Worm (Caenorhabditis elegans) whole organism, late embryonic: ENCODE results near the gene set-21.

Source experiments
- C08G9.2 ChIP-seq: sonication (generic microtip); optimal IDR thresholded peaks from 2 replicates; lab custom pipeline; 2016; ENCODE audit warnings: mild to moderate bottlenecking, missing genetic modification characterization, moderate library complexity, missing compliant biosample characterization
- C38D4.7 ChIP-seq: fragments of 200-800 bp; sonication (Bioruptor generic); optimal IDR thresholded peaks from 2 replicates; lab custom pipeline; 2018; ENCODE audit warnings: mild to moderate bottlenecking, missing genetic modification characterization, moderate library complexity, missing compliant biosample characterization
- F13H6.1 ChIP-seq: sonication (generic microtip); optimal IDR thresholded peaks from 2 replicates; lab custom pipeline; 2016; ENCODE audit warnings: missing genetic modification characterization, missing compliant biosample characterization
- K09A11.1 ChIP-seq: sonication (generic microtip); optimal IDR thresholded peaks from 2 replicates; lab custom pipeline; 2017; ENCODE audit warnings: antibody characterized with exemption, mild to moderate bottlenecking, missing genetic modification characterization, missing compliant biosample characterization; ENCODE audit not compliant: insufficient read depth
- T23F11.4 ChIP-seq: fragments of 200-800 bp; sonication (Bioruptor generic); optimal IDR thresholded peaks from 2 replicates; lab custom pipeline; 2018; ENCODE audit warnings: mild to moderate bottlenecking, missing genetic modification characterization, missing compliant biosample characterization
- Y22D7AL.16 ChIP-seq: sonication (generic microtip); optimal IDR thresholded peaks from 2 replicates; lab custom pipeline; 2016; ENCODE audit warnings: missing genetic modification characterization, missing compliant biosample characterization
- ama-1 ChIP-seq: fragments of 150-350 bp; optimal IDR thresholded peaks from 2 replicates; lab custom pipeline; 2014
- ceh-14 ChIP-seq: sonication (generic microtip); optimal IDR thresholded peaks from 2 replicates; lab custom pipeline; 2016; ENCODE audit warnings: missing genotype, missing genetic modification characterization, missing compliant biosample characterization
- ceh-18 ChIP-seq: sonication (generic microtip); optimal IDR thresholded peaks from 2 replicates; lab custom pipeline; 2016; ENCODE audit warnings: missing genetic modification characterization, missing compliant biosample characterization
- ceh-2 ChIP-seq: sonication (generic microtip); optimal IDR thresholded peaks from 2 replicates; lab custom pipeline; 2016; ENCODE audit warnings: missing genotype, missing genetic modification characterization, missing compliant biosample characterization
- ceh-22 ChIP-seq: sonication (generic microtip); optimal IDR thresholded peaks from 2 replicates; lab custom pipeline; 2017; ENCODE audit warnings: missing biosample characterization, missing genetic modification characterization
- ceh-30 ChIP-seq: fragments of 150-350 bp; optimal IDR thresholded peaks from 2 replicates; lab custom pipeline; 2014; ENCODE audit warnings: missing biosample characterization, missing genetic modification characterization
- ceh-31 ChIP-seq: sonication (generic microtip); optimal IDR thresholded peaks from 2 replicates; lab custom pipeline; 2016; ENCODE audit warnings: missing genetic modification characterization, missing compliant biosample characterization
- ceh-34 ChIP-seq: sonication (generic microtip); optimal IDR thresholded peaks from 2 replicates; lab custom pipeline; 2016; ENCODE audit warnings: mild to moderate bottlenecking, missing genetic modification characterization, missing compliant biosample characterization
- ceh-48 ChIP-seq: sonication (generic microtip); optimal IDR thresholded peaks from 2 replicates; lab custom pipeline; 2016; ENCODE audit warnings: missing genetic modification characterization, inconsistent platforms, missing compliant biosample characterization
- ceh-6 ChIP-seq: fragments of 200-800 bp; sonication (Bioruptor generic); optimal IDR thresholded peaks from 2 replicates; lab custom pipeline; 2018; ENCODE audit warnings: mild to moderate bottlenecking, missing genetic modification characterization, missing compliant biosample characterization
- ceh-9 ChIP-seq: sonication (generic microtip); optimal IDR thresholded peaks from 2 replicates; lab custom pipeline; 2016; ENCODE audit warnings: mild to moderate bottlenecking, missing genetic modification characterization, inconsistent platforms, missing compliant biosample characterization
- che-1 ChIP-seq: sonication (generic microtip); optimal IDR thresholded peaks from 2 replicates; lab custom pipeline; 2016; ENCODE audit warnings: mild to moderate bottlenecking, missing genetic modification characterization, missing compliant biosample characterization
- dmd-4 ChIP-seq: sonication (generic microtip); optimal IDR thresholded peaks from 2 replicates; lab custom pipeline; 2016; ENCODE audit warnings: borderline replicate concordance, missing genetic modification characterization, missing compliant biosample characterization
- elt-4 ChIP-seq: sonication (generic microtip); optimal IDR thresholded peaks from 2 replicates; lab custom pipeline; 2016; ENCODE audit warnings: missing genetic modification characterization, missing compliant biosample characterization
- ets-4 ChIP-seq: sonication (generic microtip); optimal IDR thresholded peaks from 2 replicates; lab custom pipeline; 2016; ENCODE audit warnings: missing genetic modification characterization, missing compliant biosample characterization
- fax-1 ChIP-seq: sonication (generic microtip); optimal IDR thresholded peaks from 2 replicates; lab custom pipeline; 2016; ENCODE audit warnings: missing genotype, missing genetic modification characterization, missing compliant biosample characterization
- fkh-10 ChIP-seq: fragments of 150-350 bp; optimal IDR thresholded peaks from 2 replicates; lab custom pipeline; 2014; ENCODE audit warnings: missing biosample characterization, missing genetic modification reagents, missing genetic modification characterization
- hlh-15 ChIP-seq: sonication (generic microtip); optimal IDR thresholded peaks from 2 replicates; lab custom pipeline; 2016; ENCODE audit warnings: missing genetic modification characterization, missing compliant biosample characterization
- hlh-30 ChIP-seq: sonication (generic microtip); optimal IDR thresholded peaks from 2 replicates; lab custom pipeline; 2017; ENCODE audit warnings: antibody characterized with exemption, missing genetic modification characterization, missing compliant biosample characterization; ENCODE audit not compliant: insufficient read depth
- hlh-6 ChIP-seq: sonication (generic microtip); optimal IDR thresholded peaks from 2 replicates; lab custom pipeline; 2016; ENCODE audit warnings: missing genotype, missing genetic modification characterization, missing compliant biosample characterization
- hlh-8 ChIP-seq: sonication (generic microtip); optimal IDR thresholded peaks from 2 replicates; lab custom pipeline; 2016; ENCODE audit warnings: missing genotype, missing genetic modification characterization, missing compliant biosample characterization
- lim-6 ChIP-seq: sonication (generic microtip); optimal IDR thresholded peaks from 2 replicates; lab custom pipeline; 2016; ENCODE audit warnings: missing genetic modification characterization, missing compliant biosample characterization
- lin-11 ChIP-seq: fragments of 200-800 bp; sonication (Bioruptor generic); optimal IDR thresholded peaks from 2 replicates; lab custom pipeline; 2018; ENCODE audit warnings: mild to moderate bottlenecking, missing genetic modification characterization, missing compliant biosample characterization
- mec-3 ChIP-seq: sonication (generic microtip); optimal IDR thresholded peaks from 2 replicates; lab custom pipeline; 2016; ENCODE audit warnings: borderline replicate concordance, missing genetic modification characterization, missing compliant biosample characterization
- nfya-1 ChIP-seq: sonication (generic microtip); optimal IDR thresholded peaks from 2 replicates; lab custom pipeline; 2017; ENCODE audit warnings: missing genetic modification characterization, mild to moderate bottlenecking, missing compliant biosample characterization, antibody characterized with exemption, moderate library complexity
- nhr-11 ChIP-seq: fragments of 150-350 bp; optimal IDR thresholded peaks from 2 replicates; lab custom pipeline; 2014; ENCODE audit warnings: missing biosample characterization, missing genetic modification characterization
- nhr-232 ChIP-seq: sonication (generic microtip); optimal IDR thresholded peaks from 2 replicates; lab custom pipeline; 2016; ENCODE audit warnings: missing genetic modification characterization, missing compliant biosample characterization
- npax-4 ChIP-seq: sonication (generic microtip); optimal IDR thresholded peaks from 2 replicates; lab custom pipeline; 2016; ENCODE audit warnings: missing genetic modification characterization, missing compliant biosample characterization
- odd-2 ChIP-seq: sonication (generic microtip); optimal IDR thresholded peaks from 2 replicates; lab custom pipeline; 2017; ENCODE audit warnings: antibody characterized with exemption, mild to moderate bottlenecking, missing genetic modification characterization, missing compliant biosample characterization
- pag-3 ChIP-seq: sonication (generic microtip); optimal IDR thresholded peaks from 2 replicates; lab custom pipeline; 2016; ENCODE audit warnings: missing compliant biosample characterization, missing genetic modification characterization, borderline replicate concordance
- pat-9 ChIP-seq: fragments of 200-800 bp; sonication (Bioruptor generic); optimal IDR thresholded peaks from 2 replicates; lab custom pipeline; 2018; ENCODE audit warnings: mild to moderate bottlenecking, missing genetic modification characterization, moderate library complexity, missing compliant biosample characterization
- pax-1 ChIP-seq: fragments of 150-350 bp; optimal IDR thresholded peaks from 2 replicates; lab custom pipeline; 2014; ENCODE audit warnings: missing biosample characterization, missing genetic modification characterization
- pha-2 ChIP-seq: sonication (generic microtip); optimal IDR thresholded peaks from 2 replicates; lab custom pipeline; 2017; ENCODE audit warnings: mild to moderate bottlenecking, missing genetic modification characterization, missing compliant biosample characterization
- pha-4 ChIP-seq: fragments of 150-350 bp; optimal IDR thresholded peaks from 2 replicates; lab custom pipeline; 2018; ENCODE audit warnings: missing biosample characterization, missing genetic modification reagents, missing genetic modification characterization
- pros-1 ChIP-seq: fragments of 150-350 bp; optimal IDR thresholded peaks from 2 replicates; lab custom pipeline; 2014; ENCODE audit warnings: missing biosample characterization, missing genetic modification reagents, missing genetic modification characterization
- ref-2 ChIP-seq: sonication (generic microtip); optimal IDR thresholded peaks from 2 replicates; lab custom pipeline; 2016; ENCODE audit warnings: missing genetic modification characterization, missing compliant biosample characterization
- rnt-1 ChIP-seq: sonication (generic microtip); optimal IDR thresholded peaks from 2 replicates; lab custom pipeline; 2016; ENCODE audit warnings: missing genetic modification characterization, missing compliant biosample characterization
- sdc-2 ChIP-seq: sonication (generic microtip); optimal IDR thresholded peaks from 2 replicates; lab custom pipeline; 2016; ENCODE audit warnings: missing genotype, missing genetic modification characterization, missing compliant biosample characterization
- sox-4 ChIP-seq: sonication (generic microtip); optimal IDR thresholded peaks from 2 replicates; lab custom pipeline; 2017; ENCODE audit warnings: mild to moderate bottlenecking, missing genetic modification characterization, inconsistent platforms, missing compliant biosample characterization
- syd-9 ChIP-seq: sonication (generic microtip); optimal IDR thresholded peaks from 2 replicates; lab custom pipeline; 2016; ENCODE audit warnings: mild to moderate bottlenecking, missing genetic modification characterization, moderate library complexity, missing compliant biosample characterization
- tbx-2 ChIP-seq: sonication (generic microtip); optimal IDR thresholded peaks from 2 replicates; lab custom pipeline; 2016; ENCODE audit warnings: missing genetic modification characterization, missing compliant biosample characterization
- unc-3 ChIP-seq, 2 experiments: fragments of 200-800 bp in 1 of 2; sonication (Bioruptor generic) in 1 of 2; sonication (generic microtip) in 1 of 2; conservative IDR thresholded peaks in 1 of 2; optimal IDR thresholded peaks in 1 of 2; 2 replicates each; pipeline versions ENCODE4 v1.3.6 to Lab custom; 2016 to 2022; ENCODE audit warnings: missing compliant biosample characterization in 2 of 2, missing genetic modification characterization in 2 of 2, missing genetic modification reagents in 1 of 2
- unc-42 ChIP-seq: sonication (generic microtip); optimal IDR thresholded peaks from 2 replicates; lab custom pipeline; 2016; ENCODE audit warnings: missing genotype, missing genetic modification characterization, missing compliant biosample characterization
- unc-55 ChIP-seq: sonication (generic microtip); optimal IDR thresholded peaks from 2 replicates; lab custom pipeline; 2017; ENCODE audit warnings: missing biosample characterization, missing genetic modification reagents, missing genetic modification characterization
- unc-86 ChIP-seq: sonication (generic microtip); optimal IDR thresholded peaks from 2 replicates; lab custom pipeline; 2016; ENCODE audit warnings: missing genetic modification characterization, missing compliant biosample characterization
- zip-5 ChIP-seq: sonication (generic microtip); optimal IDR thresholded peaks from 2 replicates; lab custom pipeline; 2016; ENCODE audit warnings: missing genetic modification characterization, missing compliant biosample characterization
- ztf-16 ChIP-seq: sonication (generic microtip); optimal IDR thresholded peaks from 2 replicates; lab custom pipeline; 2017; ENCODE audit warnings: missing genetic modification characterization, missing compliant biosample characterization

Gene set-21

DNA sequence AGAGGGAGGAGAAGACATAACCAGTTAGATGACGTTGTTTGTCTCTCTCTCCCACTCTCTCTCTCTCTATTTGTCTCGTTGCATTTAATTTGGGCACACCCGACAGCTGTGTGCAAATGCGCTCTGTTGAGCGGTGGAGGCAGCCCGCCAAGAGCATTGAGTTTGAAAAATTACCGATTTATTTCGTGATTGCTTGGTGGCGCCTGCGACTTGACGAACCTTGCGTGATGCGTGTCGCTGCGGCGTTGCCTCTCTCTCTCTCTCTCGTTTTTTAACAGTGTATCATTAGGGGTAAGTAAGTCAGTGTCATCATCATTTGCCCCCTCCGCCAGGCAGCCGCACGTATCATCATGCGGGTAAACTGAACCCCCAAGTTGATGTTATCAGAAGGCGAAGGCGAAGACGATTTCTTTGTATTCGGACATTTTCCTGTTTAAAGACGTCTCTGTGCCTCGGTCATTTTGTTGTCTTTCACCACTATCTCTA, 15.5 kb downstream of the set-21 start:
- TF ChIP-seq C38D4.7 (no peak), ceh-30 (tag; lab: Kevin White, UChicago) (no peak), fkh-10 (no peak), odd-2 (no peak), zip-5 (tag; lab: Kevin White, UChicago) (no peak), ceh-14 (tag; lab: Kevin White, UChicago) (peak; percentile 45), Y22D7AL.16 (tag; lab: Kevin White, UChicago) (no peak), fax-1 (tag; lab: Kevin White, UChicago) (no peak), ceh-6 (no peak), ceh-34 (tag; lab: Kevin White, UChicago) (peak; percentile 59), ceh-22 (tag; lab: Kevin White, UChicago) (no peak), C08G9.2 (no peak), hlh-30 (tag; lab: Kevin White, UChicago) (no peak), che-1 (tag; lab: Kevin White, UChicago) (no peak), unc-3 (GFP tag; conservative IDR thresholded peaks at IDR 0.05; lab: Robert Waterston, UW) (no peak), unc-3 (tag; optimal IDR thresholded peaks at IDR 0.05; lab: Kevin White, UChicago) (no peak), ceh-2 (tag; lab: Kevin White, UChicago) (peak; percentile 44), tbx-2 (tag; lab: Kevin White, UChicago) (peak; percentile 68), npax-4 (tag; lab: Kevin White, UChicago) (no peak), pax-1 (tag; lab: Kevin White, UChicago) (no peak), nfya-1 (tag; lab: Kevin White, UChicago) (peak; percentile 33), ceh-48 (tag; lab: Kevin White, UChicago) (no peak), ceh-31 (tag; lab: Kevin White, UChicago) (peak; percentile 69), sdc-2 (tag; lab: Kevin White, UChicago) (no peak), T23F11.4 (GFP tag; lab: Kevin White, UChicago) (no peak), unc-42 (peak; percentile 90), hlh-15 (tag; lab: Kevin White, UChicago) (no peak), ceh-9 (tag; lab: Kevin White, UChicago) (no peak), K09A11.1 (peak; percentile 6), sox-4 (tag; lab: Kevin White, UChicago) (no peak), ama-1 (lab: Kevin White, UChicago) (no peak), pros-1 (tag; lab: Kevin White, UChicago) (no peak), ets-4 (tag; lab: Kevin White, UChicago) (no peak), hlh-8 (no peak), unc-55 (no peak), ztf-16 (tag; lab: Kevin White, UChicago) (no peak), unc-86 (tag; lab: Kevin White, UChicago) (no peak), dmd-4 (tag; lab: Kevin White, UChicago) (no peak), pha-2 (tag; lab: Kevin White, UChicago) (no peak), lim-6 (no peak), lin-11 (tag; lab: Kevin White, UChicago) (no peak), pha-4 (tag; lab: Kevin White, UChicago) (no peak), hlh-6 (tag; lab: Kevin White, UChicago) (no peak), F13H6.1 (tag; lab: Kevin White, UChicago) (no peak), syd-9 (tag; lab: Kevin White, UChicago) (no peak), nhr-11 (tag; lab: Kevin White, UChicago) (no peak), mec-3 (tag; lab: Kevin White, UChicago) (no peak), nhr-232 (tag; lab: Kevin White, UChicago) (no peak), rnt-1 (tag; lab: Kevin White, UChicago) (no peak), elt-4 (tag; lab: Kevin White, UChicago) (no peak), ceh-18 (tag; lab: Kevin White, UChicago) (peak; percentile 62), pag-3 (tag; lab: Kevin White, UChicago) (no peak), ref-2 (tag; lab: Kevin White, UChicago) (peak; percentile 62), pat-9 (tag; lab: Kevin White, UChicago) (no peak)
